Worm (Caenorhabditis elegans): ENCODE measurements around the gene fbxa-69.

ce11 chrV:15841095-15841494, 25.3 kb upstream of the fbxa-69 start, which contains the start of gene srh-149:
- no peak for TF ChIP-seq nhr-237 (tag; optimal IDR thresholded peaks at IDR 0.05)
- no peak for TF ChIP-seq aly-2 (tag; optimal IDR thresholded peaks at IDR 0.05)
- no peak for TF ChIP-seq nhr-77 (tag; optimal IDR thresholded peaks at IDR 0.05)
- no peak for TF ChIP-seq nhr-12 (tag; optimal IDR thresholded peaks at IDR 0.05)
- no peak for TF ChIP-seq ceh-82 (tag; optimal IDR thresholded peaks at IDR 0.05)
- no peak for TF ChIP-seq nhr-25 (tag; optimal IDR thresholded peaks at IDR 0.05)
